Worm (Caenorhabditis elegans): ENCODE data around the gene F49H6.5.

Gene F49H6.5

DNA sequence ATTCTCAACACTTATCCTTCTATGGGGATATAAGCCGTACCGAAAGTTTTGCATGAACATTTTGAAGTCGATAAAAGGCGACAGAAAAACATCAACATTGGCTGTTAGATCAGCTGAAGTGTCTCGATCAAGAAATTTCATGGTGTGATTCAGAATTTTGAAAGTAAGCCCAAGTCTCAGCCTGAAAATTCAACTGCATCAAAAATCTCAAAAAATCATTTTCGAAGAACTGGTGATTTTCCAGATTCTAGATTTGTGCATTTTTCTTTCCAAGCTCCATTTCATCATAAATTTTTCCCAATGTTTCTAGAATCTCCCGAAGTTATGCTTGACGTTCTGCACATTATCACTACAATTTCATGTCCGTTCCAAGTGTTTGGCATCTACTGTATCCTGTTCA lies 41.6 kb downstream of the F49H6.5 start, which contains the start of gene srh-255:
srh-255 (plus strand) TSS at position 301 of the 400 bp plus-strand sequence.
- no peak for TF ChIP-seq ceh-16 (tag; optimal IDR thresholded peaks at IDR 0.05)

DNA sequence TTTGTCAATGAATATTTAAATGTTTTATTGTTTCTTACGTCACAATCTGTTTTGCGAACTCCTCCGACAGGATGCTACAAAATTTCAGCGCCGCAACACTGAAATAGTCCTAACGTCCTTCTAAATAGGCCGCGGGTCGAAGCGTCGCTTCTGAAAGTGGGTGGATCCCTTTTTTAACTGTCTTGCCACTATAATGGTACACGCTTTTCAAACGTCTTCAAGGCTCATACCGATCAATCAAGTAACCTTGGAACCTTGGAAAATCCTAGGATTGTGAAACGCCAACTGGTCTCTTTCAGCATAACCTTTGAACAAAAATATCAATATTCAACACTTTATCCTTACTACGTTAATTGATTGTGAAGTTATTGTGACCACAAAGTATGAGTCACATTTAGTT lies 43.6 kb downstream of the F49H6.5 start:
- TF ChIP-seq zag-1 (tag; optimal IDR thresholded peaks at IDR 0.05) = no peak
- no peak for TF ChIP-seq ztf-1 (GFP tag; conservative IDR thresholded peaks at IDR 0.05)
- no peak for TF ChIP-seq sma-3 (GFP tag; optimal IDR thresholded peaks at IDR 0.05)
- no peak for TF ChIP-seq lin-39 (tag; optimal IDR thresholded peaks at IDR 0.05)
- no peak for TF ChIP-seq unc-55 (GFP tag; optimal IDR thresholded peaks at IDR 0.05)
- TF ChIP-seq ceh-16 (tag; optimal IDR thresholded peaks at IDR 0.05) = no peak
- no peak for TF ChIP-seq aly-2 (tag; optimal IDR thresholded peaks at IDR 0.05)
- TF ChIP-seq sem-4 (tag; optimal IDR thresholded peaks at IDR 0.05) = no peak
- TF ChIP-seq ztf-11 (tag; optimal IDR thresholded peaks at IDR 0.05) = no peak
- no peak for TF ChIP-seq elt-1 (tag; optimal IDR thresholded peaks at IDR 0.05)
- no peak for TF ChIP-seq ZK546.5 (tag; optimal IDR thresholded peaks at IDR 0.05)
- TF ChIP-seq fos-1 (tag; optimal IDR thresholded peaks at IDR 0.05) = no peak
- TF ChIP-seq nhr-10 (tag; optimal IDR thresholded peaks at IDR 0.05) = no peak
- no peak for TF ChIP-seq unc-62 (GFP tag; optimal IDR thresholded peaks at IDR 0.05)
- no peak for TF ChIP-seq gmeb-1 (tag; optimal IDR thresholded peaks at IDR 0.05)
- no peak for TF ChIP-seq nhr-6 (tag; optimal IDR thresholded peaks at IDR 0.05)
- TF ChIP-seq peb-1 (tag; optimal IDR thresholded peaks at IDR 0.05) = no peak

DNA sequence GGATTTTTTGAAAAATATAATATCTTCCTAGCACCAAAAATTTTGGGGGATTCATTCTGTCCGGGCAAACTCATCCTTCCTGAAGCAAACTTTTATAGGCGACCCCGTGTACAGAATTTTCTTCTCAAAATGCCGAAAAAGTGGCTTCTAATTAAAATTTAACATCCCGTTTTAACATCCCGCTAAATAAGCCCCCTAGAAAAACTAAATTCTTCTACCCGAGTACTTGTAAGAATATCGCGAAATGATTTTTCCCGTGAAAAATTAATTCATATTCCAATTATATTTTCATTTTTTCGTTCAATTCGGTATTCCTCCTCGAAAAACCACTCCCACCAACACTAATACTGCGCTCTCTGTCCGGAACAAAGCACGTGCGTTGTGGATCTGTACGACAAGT lies 45.8 kb downstream of the F49H6.5 start, which contains the start of gene T05E12.8:
T05E12.8 (plus strand) TSS at position 301 of the 400 bp plus-strand sequence.
- TF ChIP-seq lin-13 (GFP tag; optimal IDR thresholded peaks at IDR 0.05) (no peak), skn-1 (tag; optimal IDR thresholded peaks at IDR 0.05) (no peak), gmeb-1 (tag; optimal IDR thresholded peaks at IDR 0.05) (no peak), mdl-1 (tag; optimal IDR thresholded peaks at IDR 0.05) (no peak), ama-1 (optimal IDR thresholded peaks at IDR 0.05) (no peak)

DNA sequence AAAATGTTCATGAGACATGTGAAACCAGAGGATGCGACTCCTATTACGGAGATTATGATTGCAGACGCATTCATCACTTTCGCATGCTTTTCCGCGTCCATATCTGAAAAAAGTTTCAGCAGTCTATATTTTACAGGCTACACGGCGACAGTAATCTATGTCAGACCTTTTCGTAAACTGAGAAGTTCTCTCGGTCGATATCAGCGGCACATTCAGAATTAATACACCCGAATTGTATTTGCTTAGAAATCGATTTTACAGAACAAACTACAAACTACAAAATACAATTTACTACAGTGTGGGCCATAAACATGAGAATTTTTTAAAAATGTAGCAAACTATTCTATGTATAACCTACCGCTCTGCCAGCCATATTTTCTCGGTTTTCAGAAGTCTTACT lies 48.5 kb downstream of the F49H6.5 start, which contains the start of gene srbc-14:
srbc-14 (minus strand) TSS at position 101 of the 400 bp plus-strand sequence.
- TF ChIP-seq nhr-25 (tag; optimal IDR thresholded peaks at IDR 0.05) = no peak
- no peak for TF ChIP-seq mab-5 (tag; optimal IDR thresholded peaks at IDR 0.05)
- no peak for TF ChIP-seq ama-1 (optimal IDR thresholded peaks at IDR 0.05)
- TF ChIP-seq unc-55 (GFP tag; optimal IDR thresholded peaks at IDR 0.05) = no peak
- TF ChIP-seq elt-3 (tag; optimal IDR thresholded peaks at IDR 0.05) = no peak
- no peak for TF ChIP-seq nhr-23 (tag; optimal IDR thresholded peaks at IDR 0.05)
- no peak for TF ChIP-seq snpc-4 (tag; optimal IDR thresholded peaks at IDR 0.05)
- TF ChIP-seq sem-4 (tag; optimal IDR thresholded peaks at IDR 0.05) = no peak
- TF ChIP-seq unc-39 (tag; optimal IDR thresholded peaks at IDR 0.05) = no peak
- TF ChIP-seq nhr-21 (tag; optimal IDR thresholded peaks at IDR 0.05) = no peak
- no peak for TF ChIP-seq nhr-77 (tag; optimal IDR thresholded peaks at IDR 0.05)
